Worm (Caenorhabditis elegans) whole organism, L4/young adult: ENCODE data around the gene lact-3.

Experiments used
- W03F9.2 ChIP-seq: fragments of 150-350 bp; optimal IDR thresholded peaks from 2 replicates; lab custom pipeline; 2014; ENCODE audit warnings: missing biosample characterization, missing genetic modification characterization
- dao-5 ChIP-seq: sonication (generic microtip); optimal IDR thresholded peaks from 2 replicates; lab custom pipeline; 2016; ENCODE audit warnings: missing genotype, missing genetic modification characterization, moderate library complexity, missing compliant biosample characterization
- him-1 ChIP-seq: sonication (generic microtip); optimal IDR thresholded peaks from 2 replicates; lab custom pipeline; 2016; ENCODE audit warnings: missing genotype, missing genetic modification reagents, missing genetic modification characterization, missing compliant biosample characterization

ce11 chrII:10665031-10665430 is 7.5 kb upstream of the lact-3 start, which contains the start of gene D2089.3:
- TF ChIP-seq him-1 (no peak), dao-5 (no peak), W03F9.2 (tag; lab: Kevin White, UChicago) (no peak)
